Fruit fly (Drosophila melanogaster) whole organism, larva: ENCODE results near the gene CG1544.

Experiments
- noc ChIP-seq: fragments of 200-800 bp; sonication (Bioruptor generic); optimal IDR thresholded peaks from 3 replicates; lab custom pipeline; 2019; ENCODE audit warnings: missing biosample characterization, mild to moderate bottlenecking, missing genetic modification characterization, moderate library complexity

Gene CG1544

dm6 chr3R:31248245-31248644, 51.5 kb downstream of the CG1544 start:
- no peak for TF ChIP-seq noc (tag; lab: Kevin White, UChicago)

dm6 chr3R:31250426-31251034, 53.8 kb downstream of the CG1544 start:
- peak; percentile 48 for TF ChIP-seq noc (tag; lab: Kevin White, UChicago)

- TF ChIP-seq noc (tag; lab: Kevin White, UChicago) = no peak
These were observed 54.5 kb downstream of the CG1544 start for dm6 chr3R:31251130-31251770.

- no peak for TF ChIP-seq noc (tag; lab: Kevin White, UChicago)
These were observed 55.6 kb downstream of the CG1544 start, which contains the start of the genes qless and mRpL32 for dm6 chr3R:31252093-31252962. Gene qless (minus strand): TSS chr3R:31252608. Gene mRpL32 (plus strand): TSS chr3R:31252872.
